Fruit fly (Drosophila melanogaster) whole organism, adult: Measurements from ENCODE around the gene CG32278.

Experiments used
- CG33017 ChIP-seq: fragments of 200-800 bp; sonication (Bioruptor generic); optimal IDR thresholded peaks from 2 replicates; lab custom pipeline; 2018; ENCODE audit warnings: missing biosample characterization, mild to moderate bottlenecking, missing genetic modification characterization, moderate library complexity
- Clk ChIP-seq: fragments of 200-800 bp; sonication (Bioruptor generic); optimal IDR thresholded peaks from 2 replicates; lab custom pipeline; 2017; ENCODE audit warnings: missing biosample characterization, missing genetic modification characterization
- Crg-1 ChIP-seq: fragments of 200-800 bp; sonication (Bioruptor generic); optimal IDR thresholded peaks from 2 replicates; lab custom pipeline; 2016; ENCODE audit warnings: missing biosample characterization, missing genetic modification characterization
- Hr96 ChIP-seq: fragments of 200-800 bp; sonication (Bioruptor generic); optimal IDR thresholded peaks from 2 replicates; lab custom pipeline; 2016; ENCODE audit warnings: missing biosample characterization, missing genetic modification characterization
- Mnt ChIP-seq: fragments of 200-800 bp; sonication (Bioruptor generic); optimal IDR thresholded peaks from 2 replicates; lab custom pipeline; 2016; ENCODE audit warnings: missing biosample characterization, mild to moderate bottlenecking, missing genetic modification characterization
- kay ChIP-seq: fragments of 200-800 bp; sonication (Bioruptor generic); peaks from one replicate; lab custom pipeline; 2016; ENCODE audit warnings: missing biosample characterization, missing genetic modification characterization, borderline replicate concordance
- pad ChIP-seq: fragments of 200-800 bp; sonication (Bioruptor generic); optimal IDR thresholded peaks from 3 replicates; lab custom pipeline; 2017; ENCODE audit warnings: missing biosample characterization, missing genetic modification characterization, mild to moderate bottlenecking, moderate library complexity, missing genetic modification reagents

dm6 chr3L:3157651-3158050 is 11.4 kb upstream of the CG32278 start:
- TF ChIP-seq CG33017, result no peak
- TF ChIP-seq Mnt (GFP tag; lab: Kevin White, UChicago), result no peak
- no peak for TF ChIP-seq Clk (GFP tag; lab: Kevin White, UChicago)
- no peak for TF ChIP-seq kay
- no peak for TF ChIP-seq Hr96 (GFP tag; lab: Kevin White, UChicago)
- no peak for TF ChIP-seq pad (GFP tag; lab: Kevin White, UChicago)
- no peak for TF ChIP-seq Crg-1
